Fruit fly (Drosophila melanogaster) whole organism, pupa: ENCODE results near the gene CG8562.

Source experiments
- CG10348 ChIP-seq: fragments of 200-800 bp; sonication (Bioruptor generic); IDR thresholded peaks from 2 replicates; pipeline ENCODE4 v1.3.6; 2022; ENCODE audit warnings: missing biosample characterization, missing genetic modification characterization
- CG12605 ChIP-seq: fragments of 200-800 bp; sonication (Bioruptor generic); IDR thresholded peaks from 2 replicates; pipeline ENCODE4 v1.3.6; 2022; ENCODE audit warnings: missing biosample characterization, missing genetic modification characterization
- CG13204 ChIP-seq: fragments of 200-800 bp; sonication (Bioruptor generic); optimal IDR thresholded peaks from 2 replicates; lab custom pipeline; 2018; ENCODE audit warnings: missing biosample characterization, mild to moderate bottlenecking, missing genetic modification characterization, moderate library complexity
- CG14655 ChIP-seq: fragments of 200-800 bp; sonication (Bioruptor generic); optimal IDR thresholded peaks from 3 replicates; lab custom pipeline; 2017; ENCODE audit warnings: mild to moderate bottlenecking, missing biosample characterization, missing genetic modification reagents, missing genetic modification characterization
- CG15710 ChIP-seq: fragments of 200-800 bp; sonication (Bioruptor generic); optimal IDR thresholded peaks from 2 replicates; lab custom pipeline; 2018; ENCODE audit warnings: missing biosample characterization, mild to moderate bottlenecking, missing genetic modification characterization, moderate library complexity
- CG17806 ChIP-seq: fragments of 200-800 bp; sonication (Bioruptor generic); optimal IDR thresholded peaks from 2 replicates; lab custom pipeline; 2018; ENCODE audit warnings: missing biosample characterization, mild to moderate bottlenecking, missing genetic modification characterization, moderate library complexity
- CG32121 ChIP-seq: fragments of 200-800 bp; sonication (Bioruptor generic); IDR thresholded peaks from 2 replicates; pipeline ENCODE4 v1.3.6; 2022; ENCODE audit warnings: missing biosample characterization, missing genetic modification characterization
- CG34367 ChIP-seq: fragments of 200-800 bp; sonication (Bioruptor generic); optimal IDR thresholded peaks from 2 replicates; lab custom pipeline; 2018; ENCODE audit warnings: missing biosample characterization, mild to moderate bottlenecking, missing genetic modification characterization
- CG4496 ChIP-seq: fragments of 200-800 bp; sonication (Bioruptor generic); IDR thresholded peaks from 3 replicates; pipeline ENCODE4 v1.3.6; 2022; ENCODE audit warnings: missing biosample characterization, missing genetic modification characterization
- CG8159 ChIP-seq: fragments of 200-800 bp; sonication (Bioruptor generic); optimal IDR thresholded peaks from 3 replicates; lab custom pipeline; 2018; ENCODE audit warnings: missing biosample characterization, mild to moderate bottlenecking, missing genetic modification characterization, moderate library complexity
- CG8301 ChIP-seq: fragments of 200-800 bp; sonication (Bioruptor generic); optimal IDR thresholded peaks from 2 replicates; lab custom pipeline; 2018; ENCODE audit warnings: missing biosample characterization, mild to moderate bottlenecking, missing genetic modification characterization
- CG9948 ChIP-seq: fragments of 200-800 bp; sonication (Bioruptor generic); optimal IDR thresholded peaks from 2 replicates; lab custom pipeline; 2018; ENCODE audit warnings: missing biosample characterization, mild to moderate bottlenecking, missing genetic modification characterization, moderate library complexity
- D1 ChIP-seq: fragments of 200-800 bp; sonication (Bioruptor generic); optimal IDR thresholded peaks from 2 replicates; lab custom pipeline; 2018; ENCODE audit warnings: missing biosample characterization, mild to moderate bottlenecking, missing genetic modification characterization, moderate library complexity
- EcR ChIP-seq: fragments of 200-800 bp; sonication (Bioruptor generic); optimal IDR thresholded peaks from 3 replicates; lab custom pipeline; 2019; ENCODE audit warnings: missing biosample characterization, missing genetic modification characterization, mild to moderate bottlenecking, moderate library complexity, missing genetic modification reagents
- Ets98B ChIP-seq: fragments of 200-800 bp; sonication (Bioruptor generic); IDR thresholded peaks from 2 replicates; pipeline ENCODE4 v1.3.6; 2022; ENCODE audit warnings: missing biosample characterization, missing genetic modification characterization
- Pif1A ChIP-seq: fragments of 200-800 bp; sonication (Bioruptor generic); optimal IDR thresholded peaks from 3 replicates; lab custom pipeline; 2016; ENCODE audit warnings: missing biosample characterization, missing genetic modification characterization
- Pif1B ChIP-seq: fragments of 200-800 bp; sonication (Bioruptor generic); optimal IDR thresholded peaks from 3 replicates; lab custom pipeline; 2016; ENCODE audit warnings: missing biosample characterization, missing genetic modification characterization
- Snoo ChIP-seq: fragments of 200-800 bp; sonication (Bioruptor generic); optimal IDR thresholded peaks from 3 replicates; lab custom pipeline; 2017; ENCODE audit warnings: missing biosample characterization, mild to moderate bottlenecking, missing genetic modification characterization, inconsistent platforms
- fd96Ca ChIP-seq: fragments of 200-800 bp; sonication (Bioruptor generic); IDR thresholded peaks from 3 replicates; pipeline ENCODE4 v1.3.6; 2022; ENCODE audit warnings: missing biosample characterization, missing genetic modification characterization
- gl ChIP-seq: fragments of 200-800 bp; sonication (Bioruptor generic); optimal IDR thresholded peaks from 2 replicates; lab custom pipeline; 2018; ENCODE audit warnings: missing biosample characterization, mild to moderate bottlenecking, missing genetic modification characterization
- rn ChIP-seq: fragments of 200-800 bp; sonication (Bioruptor generic); IDR thresholded peaks from 2 replicates; pipeline ENCODE4 v1.3.6; 2022; ENCODE audit warnings: missing biosample characterization, missing genetic modification characterization

The CG8562 gene

dm6 chr3L:7397979-7398378 is at the start of gene CG8562:
CG8562 (plus strand) TSS chr3L:7398285.
- TF ChIP-seq CG15710 (no peak), CG9948 (tag; lab: Kevin White, UChicago) (no peak), gl (tag; lab: Kevin White, UChicago) (no peak), CG4496 (GFP tag; lab: Robert Waterston, UW) (no peak), Pif1B (no peak), Pif1A (GFP tag; lab: Kevin White, UChicago) (no peak)

- TF ChIP-seq D1 (tag; lab: Kevin White, UChicago) (no peak), EcR (GFP tag; lab: Kevin White, UChicago) (no peak), CG10348 (GFP tag; lab: Robert Waterston, UW) (no peak), gl (tag; lab: Kevin White, UChicago) (no peak), CG14655 (GFP tag; lab: Kevin White, UChicago) (no peak), CG4496 (GFP tag; lab: Robert Waterston, UW) (no peak), CG32121 (no peak), fd96Ca (GFP tag; lab: Robert Waterston, UW) (no peak), Pif1B (no peak), Snoo (tag; lab: Kevin White, UChicago) (no peak), rn (GFP tag; lab: Robert Waterston, UW) (no peak), CG17806 (tag; lab: Kevin White, UChicago) (no peak)
- TF ChIP-seq, all 21 proteins: peak for 0
Observed at dm6 chr3L:7349311-7349710, 48.8 kb upstream of the CG8562 start.

dm6 chr3L:7356386-7357117 is 41.5 kb upstream of the CG8562 start, which contains the start of gene CTCF:
CTCF (minus strand) TSS chr3L:7356713.
- TF ChIP-seq EcR (GFP tag; lab: Kevin White, UChicago) (no peak), CG32121 (no peak), CG9948 (tag; lab: Kevin White, UChicago) (peak; percentile 12), CG13204 (GFP tag; lab: Kevin White, UChicago) (no peak), Pif1B (no peak), fd96Ca (GFP tag; lab: Robert Waterston, UW) (peak; percentile 30; the same call in 1 of the 3 replicates), gl (tag; lab: Kevin White, UChicago) (no peak), D1 (tag; lab: Kevin White, UChicago) (no peak), rn (GFP tag; lab: Robert Waterston, UW) (no peak), CG15710 (peak; percentile 13)

DNA sequence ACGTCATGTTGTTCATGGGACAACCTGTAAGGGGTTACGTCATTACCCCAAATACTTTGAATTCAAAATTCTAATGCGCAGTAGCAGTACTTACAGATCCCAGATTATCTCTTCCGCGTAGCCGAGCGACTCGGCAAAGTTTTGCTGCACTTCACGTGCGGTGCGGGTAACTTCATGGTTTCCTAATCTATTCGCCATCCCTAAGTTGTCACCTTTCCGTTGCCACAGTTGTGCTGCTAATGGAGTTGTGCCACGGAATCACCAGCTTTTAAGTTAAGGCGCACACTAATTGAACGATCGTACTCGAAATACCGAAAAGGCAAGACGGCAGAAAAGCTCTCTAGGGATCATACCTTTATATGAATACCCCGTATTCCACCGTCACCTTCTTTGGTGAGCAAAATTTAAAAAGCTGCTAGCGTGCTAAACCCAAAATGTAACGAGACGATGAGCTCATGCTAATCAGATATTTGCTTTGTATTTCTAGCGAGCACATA is 38.2 kb upstream of the CG8562 start, which contains the start of gene pst:
Gene pst (minus strand): TSS at position 437 of the 497 bp plus-strand sequence.
- peak; percentile 6 for TF ChIP-seq CG15710
- TF ChIP-seq Ets98B: peak; percentile 5; the same call in 1 of the 2 replicates
- TF ChIP-seq D1 (tag; lab: Kevin White, UChicago): no peak
- no peak for TF ChIP-seq CG34367 (tag; lab: Kevin White, UChicago)
- no peak; the same call in 1 of the 2 replicates for TF ChIP-seq CG32121
- peak; percentile 16; the same call in 1 of the 2 replicates for TF ChIP-seq CG12605 (GFP tag; lab: Robert Waterston, UW)
- TF ChIP-seq, all 21 proteins: peak for 3

DNA sequence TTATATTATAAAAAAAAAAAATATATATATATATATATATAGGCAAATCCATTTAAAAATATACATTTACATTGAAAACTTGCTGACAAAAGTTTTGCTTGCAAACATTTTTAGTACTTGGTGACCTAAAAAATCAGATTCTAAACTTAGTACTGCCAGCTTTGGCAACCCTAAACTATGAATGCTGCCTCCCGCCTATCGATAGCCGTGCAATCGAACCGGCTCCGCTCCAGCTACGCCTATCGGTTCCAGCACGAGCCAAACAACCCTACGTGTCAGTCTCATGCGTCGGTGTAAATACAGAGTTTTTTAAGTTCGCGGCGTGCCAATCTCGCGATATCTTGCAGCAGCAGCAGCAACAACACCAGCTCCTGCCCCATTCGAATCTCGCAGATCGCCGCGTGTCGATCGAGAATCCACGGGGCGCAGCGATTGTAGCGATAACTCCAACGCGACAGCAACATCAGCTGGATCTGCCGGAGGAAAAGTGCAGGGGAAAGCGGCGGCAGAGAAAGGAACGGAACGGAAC is 37.7 kb upstream of the CG8562 start, which contains the start of gene Sec63:
Gene Sec63 (plus strand): TSS at position 238 of the 529 bp plus-strand sequence.
- TF ChIP-seq Pif1B (no peak), CG15710 (no peak), CG32121 (no peak), Ets98B (peak; percentile 38), CG8159 (no peak), CG13204 (GFP tag; lab: Kevin White, UChicago) (peak; percentile 11), CG4496 (GFP tag; lab: Robert Waterston, UW) (peak; percentile 26; the same call in 2 of the 3 replicates)

DNA sequence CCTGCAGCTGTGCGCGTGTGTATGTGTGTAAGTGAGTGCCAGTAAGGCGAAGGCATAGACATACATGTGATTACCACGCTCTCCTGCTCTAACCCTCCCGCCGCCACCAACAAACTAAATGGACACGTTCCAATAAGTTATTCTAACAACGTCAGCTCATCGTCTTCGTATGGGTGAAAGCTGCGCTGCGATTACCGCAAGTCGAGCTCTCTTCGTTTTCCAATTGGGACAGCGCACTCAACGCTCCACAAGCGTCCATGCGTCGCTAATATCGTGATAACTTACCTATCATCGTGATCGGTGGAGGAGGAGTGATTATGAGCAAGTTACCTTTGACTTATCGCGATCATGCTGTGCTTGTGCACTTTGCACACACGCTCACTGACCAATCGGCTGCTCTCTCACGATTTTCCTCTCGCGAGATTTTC is 37.0 kb upstream of the CG8562 start:
- peak; percentile 81 for TF ChIP-seq CG4496 (GFP tag; lab: Robert Waterston, UW)
- TF ChIP-seq CG13204 (GFP tag; lab: Kevin White, UChicago): no peak
- TF ChIP-seq CG32121: no peak
- no peak for TF ChIP-seq CG15710
- peak; percentile 94 for TF ChIP-seq Ets98B
- TF ChIP-seq CG8159: no peak
- TF ChIP-seq gl (tag; lab: Kevin White, UChicago): peak; percentile 4
- no peak for TF ChIP-seq Snoo (tag; lab: Kevin White, UChicago)
- TF ChIP-seq CG9948 (tag; lab: Kevin White, UChicago): peak; percentile 16
- TF ChIP-seq EcR (GFP tag; lab: Kevin White, UChicago): no peak
- TF ChIP-seq fd96Ca (GFP tag; lab: Robert Waterston, UW): peak; percentile 79; the same call in 2 of the 3 replicates
- TF ChIP-seq CG8301 (tag; lab: Kevin White, UChicago): peak; percentile 26
- no peak for TF ChIP-seq CG10348 (GFP tag; lab: Robert Waterston, UW)
- no peak for TF ChIP-seq CG34367 (tag; lab: Kevin White, UChicago)
- TF ChIP-seq CG17806 (tag; lab: Kevin White, UChicago): no peak
- no peak for TF ChIP-seq CG14655 (GFP tag; lab: Kevin White, UChicago)
- TF ChIP-seq CG12605 (GFP tag; lab: Robert Waterston, UW): peak; percentile 83
- TF ChIP-seq rn (GFP tag; lab: Robert Waterston, UW): no peak
- TF ChIP-seq Pif1A (GFP tag; lab: Kevin White, UChicago): peak; percentile 75
- TF ChIP-seq Pif1B: peak; percentile 61
- no peak for TF ChIP-seq D1 (tag; lab: Kevin White, UChicago)
